Fruit fly (Drosophila melanogaster): ENCODE data around the gene CG9072.
A peak's percentile ranks its signal among the peaks of the same experiment; 100 is the strongest.

CG9072 gene

DNA sequence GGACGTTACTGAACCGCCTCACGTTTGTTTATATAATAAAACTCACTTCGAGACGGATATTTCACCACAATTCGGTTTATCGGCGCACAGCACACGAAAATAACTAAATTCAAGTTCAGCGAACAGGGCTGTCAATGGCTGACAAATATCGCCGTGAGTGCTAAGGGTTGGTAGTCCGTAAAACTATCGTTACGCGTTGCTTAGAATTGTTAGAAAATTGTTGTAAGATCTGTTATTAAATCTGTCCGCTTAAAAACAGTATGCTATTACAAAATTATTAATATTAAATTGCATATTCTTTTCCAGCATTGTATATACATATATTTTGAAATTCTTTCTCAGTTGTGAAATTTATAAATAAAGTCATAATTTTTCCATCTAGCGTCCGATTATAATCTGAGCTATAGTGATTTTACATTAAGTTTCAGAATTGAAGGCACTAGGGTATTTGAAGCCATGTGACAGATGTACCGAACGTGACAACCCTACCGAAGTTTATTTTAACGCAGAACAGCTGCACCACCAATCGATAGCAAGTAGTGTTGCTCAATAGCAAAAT is 11.2 kb downstream of the CG9072 start, which contains the start of gene Cox17 (continued):
- TF ChIP-seq pan (optimal IDR thresholded peaks at IDR 0.05) (no peak), pan (GFP tag; optimal IDR thresholded peaks at IDR 0.05 in 1 of 2, IDR thresholded peaks at IDR 0.05 in 1 of 2) (peak in 1 of 2 experiments; percentile 65), CG11093 (GFP tag; IDR thresholded peaks at IDR 0.05) (peak; percentile 68; the same call in 2 of the 3 replicates), cg (GFP tag; optimal IDR thresholded peaks at IDR 0.05) (no peak), fd3F (GFP tag; optimal IDR thresholded peaks at IDR 0.05) (peak; percentile 63), Chrac-16 (GFP tag; optimal IDR thresholded peaks at IDR 0.05) (peak; percentile 84), otp (GFP tag; IDR thresholded peaks at IDR 0.05) (no peak), Adf1 (GFP tag; IDR thresholded peaks at IDR 0.05) (no peak), Meics (GFP tag; optimal IDR thresholded peaks at IDR 0.05) (peak; percentile 84), CG32772 (GFP tag; IDR thresholded peaks at IDR 0.05) (peak; percentile 60; the same call in 1 of the 2 replicates), CG18764 (GFP tag; optimal IDR thresholded peaks at IDR 0.05) (peak; percentile 80), al (GFP tag; IDR thresholded peaks at IDR 0.05) (peak; percentile 69), ash1 (GFP tag; optimal IDR thresholded peaks at IDR 0.05) (no peak), sob (GFP tag; IDR thresholded peaks at IDR 0.05) (peak; percentile 59; the same call in 1 of the 2 replicates), MBD-R2 (GFP tag; IDR thresholded peaks at IDR 0.05) (peak; percentile 33; the same call in 1 of the 2 replicates), CG2199 (GFP tag; IDR thresholded peaks at IDR 0.05) (no peak), jumu (GFP tag; optimal IDR thresholded peaks at IDR 0.05) (peak; percentile 49), GATAe (GFP tag; conservative IDR thresholded peaks at IDR 0.05) (peak; percentile 28; the same call in 1 of the 2 replicates), H15 (GFP tag; IDR thresholded peaks at IDR 0.05) (0 out of 3 replicates have a peak, but pooled peaks have one; percentile 31), B-H1 (GFP tag; IDR thresholded peaks at IDR 0.05) (peak; percentile 53; the same call in 2 of the 3 replicates), CG8478 (optimal IDR thresholded peaks at IDR 0.05) (no peak), CG30020 (tag; optimal IDR thresholded peaks at IDR 0.05) (peak; percentile 67), CG34224 (GFP tag; IDR thresholded peaks at IDR 0.05; ENCODE audit: partially characterized antibody) (peak; percentile 73; the same call in 2 of the 3 replicates), dysf (GFP tag; IDR thresholded peaks at IDR 0.05) (peak; percentile 81), Poxn (GFP tag; IDR thresholded peaks at IDR 0.05) (peak; percentile 15; the same call in 1 of the 2 replicates), CG17361 (GFP tag; IDR thresholded peaks at IDR 0.05) (peak; percentile 94), CHES-1-like (GFP tag; optimal IDR thresholded peaks at IDR 0.05) (peak; percentile 10), CG18011 (GFP tag; optimal IDR thresholded peaks at IDR 0.05) (peak; percentile 57), CG12391 (tag; optimal IDR thresholded peaks at IDR 0.05) (peak; percentile 88), CG5245 (GFP tag; optimal IDR thresholded peaks at IDR 0.05) (peak; percentile 65), CG1529 (GFP tag; optimal IDR thresholded peaks at IDR 0.05) (peak; percentile 59), az2 (GFP tag; optimal IDR thresholded peaks at IDR 0.05) (peak; percentile 83), slou (GFP tag; optimal IDR thresholded peaks at IDR 0.05) (peak; percentile 85), CG4820 (GFP tag; optimal IDR thresholded peaks at IDR 0.05) (peak; percentile 74), tin (GFP tag; optimal IDR thresholded peaks at IDR 0.05) (peak; percentile 84), CG4730 (GFP tag; IDR thresholded peaks at IDR 0.05) (no peak; the same call in none of the 2 replicates), CG7556 (GFP tag; optimal IDR thresholded peaks at IDR 0.05) (peak; percentile 86), CG7786 (GFP tag; optimal IDR thresholded peaks at IDR 0.05) (peak; percentile 60), Gug (GFP tag; IDR thresholded peaks at IDR 0.05) (peak; percentile 80; the same call in 2 of the 4 replicates), CG15011 (GFP tag; optimal IDR thresholded peaks at IDR 0.05) (peak; percentile 78), HLH4C (GFP tag; IDR thresholded peaks at IDR 0.05; ENCODE audit: partially characterized antibody) (peak; percentile 69), hkb (optimal IDR thresholded peaks at IDR 0.05) (no peak), hkb (GFP tag; IDR thresholded peaks at IDR 0.05) (peak; percentile 49), CG17186 (GFP tag; optimal IDR thresholded peaks at IDR 0.05) (peak; percentile 4), CG18262 (tag; optimal IDR thresholded peaks at IDR 0.05) (peak; percentile 86), Usf (GFP tag; optimal IDR thresholded peaks at IDR 0.05) (peak; percentile 69), disco-r (GFP tag; optimal IDR thresholded peaks at IDR 0.05) (peak; percentile 28), CG11696 (GFP tag; IDR thresholded peaks at IDR 0.05) (no peak), kni (GFP tag; optimal IDR thresholded peaks at IDR 0.05) (peak; percentile 47), emc (GFP tag; optimal IDR thresholded peaks at IDR 0.05) (peak; percentile 20), CG31388 (GFP tag; optimal IDR thresholded peaks at IDR 0.05) (peak; percentile 62)

Data from whole organism, embryonic.